Worm (Caenorhabditis elegans) whole organism, early embryonic: ENCODE data around the gene Y54E2A.10.

Source experiments
- B0310.2 ChIP-seq: sonication (generic microtip); optimal IDR thresholded peaks from 2 replicates; lab custom pipeline; 2016; ENCODE audit warnings: mild to moderate bottlenecking, missing genetic modification characterization, missing compliant biosample characterization
- F13C5.2 ChIP-seq: sonication (generic microtip); optimal IDR thresholded peaks from 2 replicates; lab custom pipeline; 2017; ENCODE audit warnings: mild to moderate bottlenecking, missing genetic modification characterization, inconsistent platforms, missing compliant biosample characterization
- aly-1 ChIP-seq: sonication (generic microtip); optimal IDR thresholded peaks from 2 replicates; lab custom pipeline; 2016; ENCODE audit warnings: missing genetic modification characterization, missing compliant biosample characterization
- ama-1 ChIP-seq: fragments of 150-350 bp; optimal IDR thresholded peaks from 2 replicates; lab custom pipeline; 2014
- ceh-13 ChIP-seq: fragments of 200-800 bp; sonication (Bioruptor generic); optimal IDR thresholded peaks from 2 replicates; lab custom pipeline; 2018; ENCODE audit warnings: mild to moderate bottlenecking, missing genetic modification characterization, missing compliant biosample characterization
- ceh-36 ChIP-seq: sonication (generic microtip); optimal IDR thresholded peaks from 2 replicates; lab custom pipeline; 2016; ENCODE audit warnings: missing genetic modification characterization, inconsistent platforms, missing compliant biosample characterization
- ets-7 ChIP-seq: sonication (generic microtip); optimal IDR thresholded peaks from 2 replicates; lab custom pipeline; 2016; ENCODE audit warnings: missing genotype, missing genetic modification characterization, missing compliant biosample characterization
- flt-1 ChIP-seq: fragments of 200-800 bp; sonication (Bioruptor generic); IDR thresholded peaks from 2 replicates; pipeline ENCODE4 v1.3.6; 2022; ENCODE audit warnings: missing genetic modification characterization, missing compliant biosample characterization
- hmbx-1 ChIP-seq: sonication (generic microtip); optimal IDR thresholded peaks from 2 replicates; lab custom pipeline; 2016; ENCODE audit warnings: mild to moderate bottlenecking, missing genetic modification characterization, missing compliant biosample characterization
- hmg-4 ChIP-seq: fragments of 200-800 bp; sonication (Bioruptor generic); optimal IDR thresholded peaks from 2 replicates; lab custom pipeline; 2018; ENCODE audit warnings: mild to moderate bottlenecking, missing genetic modification characterization, missing compliant biosample characterization
- hnd-1 ChIP-seq: sonication (generic microtip); optimal IDR thresholded peaks from 2 replicates; lab custom pipeline; 2016; ENCODE audit warnings: missing genetic modification characterization, missing compliant biosample characterization
- pes-1 ChIP-seq: fragments of 200-800 bp; sonication (Bioruptor generic); IDR thresholded peaks from 2 replicates; pipeline ENCODE4 v1.3.6; 2022; ENCODE audit warnings: missing genetic modification reagents, missing genetic modification characterization, missing compliant biosample characterization
- scrt-1 ChIP-seq: fragments of 200-800 bp; sonication (Bioruptor generic); IDR thresholded peaks from 2 replicates; pipeline ENCODE4 v1.3.6; 2022; ENCODE audit warnings: missing genetic modification characterization, missing compliant biosample characterization
- sea-1 ChIP-seq: fragments of 200-800 bp; sonication (Bioruptor generic); conservative IDR thresholded peaks from 2 replicates; pipeline ENCODE4 v1.3.6; 2022; ENCODE audit warnings: missing genetic modification characterization, missing compliant biosample characterization
- tbx-11 ChIP-seq: fragments of 200-800 bp; sonication (Bioruptor generic); IDR thresholded peaks from 2 replicates; pipeline ENCODE4 v1.3.6; 2022; ENCODE audit warnings: missing genetic modification characterization, missing compliant biosample characterization
- tbx-37 ChIP-seq: fragments of 200-800 bp; sonication (Bioruptor generic); conservative IDR thresholded peaks from 2 replicates; pipeline ENCODE4 v1.3.6; 2022; ENCODE audit warnings: missing genetic modification reagents, missing genetic modification characterization, missing compliant biosample characterization
- tra-4 ChIP-seq: sonication (generic microtip); optimal IDR thresholded peaks from 2 replicates; lab custom pipeline; 2017; ENCODE audit warnings: missing genetic modification characterization, missing compliant biosample characterization

Y54E2A.10 gene

ce11 chrII:14785906-14786305 lies 4.9 kb upstream of the Y54E2A.10 start, which contains the start of gene Y54E2A.9:
Y54E2A.9 (minus strand) TSS chrII:14786006.
- TF ChIP-seq ceh-13 (no peak), hnd-1 (tag; lab: Kevin White, UChicago) (no peak), flt-1 (GFP tag; lab: Robert Waterston, UW) (no peak), scrt-1 (GFP tag; lab: Robert Waterston, UW) (no peak), ama-1 (lab: Kevin White, UChicago) (no peak), hmbx-1 (tag; lab: Kevin White, UChicago) (no peak), ceh-36 (no peak), B0310.2 (tag; lab: Kevin White, UChicago) (no peak), tbx-11 (GFP tag; lab: Robert Waterston, UW) (no peak), aly-1 (no peak), F13C5.2 (no peak), sea-1 (no peak), pes-1 (GFP tag; lab: Robert Waterston, UW) (no peak), hmg-4 (GFP tag; lab: Kevin White, UChicago) (no peak), tbx-37 (no peak), tra-4 (tag; lab: Kevin White, UChicago) (no peak), ets-7 (tag; lab: Kevin White, UChicago) (no peak)

DNA sequence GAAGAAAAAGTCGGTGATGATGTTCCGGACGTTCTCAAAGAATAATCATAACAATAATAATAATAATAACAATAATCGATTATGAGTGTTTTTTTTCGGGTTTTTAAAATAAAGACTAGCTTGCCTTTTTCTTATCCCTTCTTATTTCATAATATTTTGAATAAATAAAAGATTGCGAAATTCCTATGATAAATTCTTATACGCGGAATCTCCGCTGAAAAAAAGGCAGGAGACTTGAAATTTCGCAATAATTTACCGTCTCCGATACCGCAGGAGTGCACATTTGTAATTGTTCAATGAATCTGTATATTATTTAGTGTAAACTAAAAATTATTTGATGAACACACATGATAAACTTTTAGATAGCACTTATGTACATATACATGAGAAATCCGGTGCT lies 1.6 kb downstream of the Y54E2A.10 start:
- TF ChIP-seq pes-1 (GFP tag; lab: Robert Waterston, UW) (no peak), hnd-1 (tag; lab: Kevin White, UChicago) (no peak), tbx-11 (GFP tag; lab: Robert Waterston, UW) (no peak), F13C5.2 (no peak), ceh-36 (no peak), flt-1 (GFP tag; lab: Robert Waterston, UW) (no peak), hmbx-1 (tag; lab: Kevin White, UChicago) (no peak), aly-1 (no peak), ama-1 (lab: Kevin White, UChicago) (no peak), sea-1 (no peak)

ce11 chrII:14794935-14795454 lies 4.1 kb downstream of the Y54E2A.10 start, which contains the start of gene eif-3.B:
eif-3.B (plus strand) TSS chrII:14795404.
- peak; percentile 3 for TF ChIP-seq B0310.2 (tag; lab: Kevin White, UChicago)
- peak; percentile 79 for TF ChIP-seq F13C5.2
- TF ChIP-seq pes-1 (GFP tag; lab: Robert Waterston, UW): peak; percentile 78
- TF ChIP-seq sea-1: 0 out of 2 replicates have a peak, but pooled peaks have one; percentile 34
- peak; percentile 93 for TF ChIP-seq tbx-37
- TF ChIP-seq tbx-11 (GFP tag; lab: Robert Waterston, UW): peak; percentile 52; the same call in 1 of the 2 replicates
- TF ChIP-seq hmg-4 (GFP tag; lab: Kevin White, UChicago): peak; percentile 53
- TF ChIP-seq tra-4 (tag; lab: Kevin White, UChicago): no peak
- no peak for TF ChIP-seq hmbx-1 (tag; lab: Kevin White, UChicago)
- no peak for TF ChIP-seq hnd-1 (tag; lab: Kevin White, UChicago)
- TF ChIP-seq ets-7 (tag; lab: Kevin White, UChicago): peak; percentile 30

ce11 chrII:14798047-14798522 lies 7.2 kb downstream of the Y54E2A.10 start, which contains the start of gene tbc-20:
tbc-20 (plus strand) TSS chrII:14798472.
- TF ChIP-seq tbx-37 (no peak), hnd-1 (tag; lab: Kevin White, UChicago) (no peak), tra-4 (tag; lab: Kevin White, UChicago) (no peak), scrt-1 (GFP tag; lab: Robert Waterston, UW) (no peak), tbx-11 (GFP tag; lab: Robert Waterston, UW) (no peak), sea-1 (no peak), B0310.2 (tag; lab: Kevin White, UChicago) (no peak), hmg-4 (GFP tag; lab: Kevin White, UChicago) (no peak), ama-1 (lab: Kevin White, UChicago) (no peak)

DNA sequence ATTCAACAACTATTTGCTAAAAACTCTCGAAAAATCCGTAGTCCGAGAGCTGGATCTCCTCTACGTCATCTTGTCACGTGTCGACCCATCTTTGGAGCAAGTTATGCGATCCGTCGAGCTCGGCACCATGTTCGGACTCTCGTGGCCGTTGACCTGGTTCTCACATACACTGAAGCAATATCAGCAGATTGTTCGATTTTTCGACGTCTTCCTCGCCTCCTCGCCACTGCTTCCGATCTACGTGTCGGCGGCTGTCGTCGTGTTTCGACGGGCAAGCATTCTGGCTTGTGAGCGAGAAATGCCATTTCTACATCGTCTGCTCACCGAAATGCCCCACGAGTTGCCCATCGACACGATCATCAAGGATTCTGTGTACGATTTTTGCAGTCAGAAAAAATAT lies 8.5 kb downstream of the Y54E2A.10 start:
- TF ChIP-seq hmbx-1 (tag; lab: Kevin White, UChicago) (no peak), F13C5.2 (no peak), scrt-1 (GFP tag; lab: Robert Waterston, UW) (no peak), aly-1 (no peak), ama-1 (lab: Kevin White, UChicago) (no peak), tbx-37 (no peak), tra-4 (tag; lab: Kevin White, UChicago) (no peak), ets-7 (tag; lab: Kevin White, UChicago) (no peak), ceh-36 (no peak), flt-1 (GFP tag; lab: Robert Waterston, UW) (no peak), B0310.2 (tag; lab: Kevin White, UChicago) (no peak), tbx-11 (GFP tag; lab: Robert Waterston, UW) (no peak), hmg-4 (GFP tag; lab: Kevin White, UChicago) (no peak), sea-1 (no peak), pes-1 (GFP tag; lab: Robert Waterston, UW) (no peak), ceh-13 (no peak), hnd-1 (tag; lab: Kevin White, UChicago) (no peak)

DNA sequence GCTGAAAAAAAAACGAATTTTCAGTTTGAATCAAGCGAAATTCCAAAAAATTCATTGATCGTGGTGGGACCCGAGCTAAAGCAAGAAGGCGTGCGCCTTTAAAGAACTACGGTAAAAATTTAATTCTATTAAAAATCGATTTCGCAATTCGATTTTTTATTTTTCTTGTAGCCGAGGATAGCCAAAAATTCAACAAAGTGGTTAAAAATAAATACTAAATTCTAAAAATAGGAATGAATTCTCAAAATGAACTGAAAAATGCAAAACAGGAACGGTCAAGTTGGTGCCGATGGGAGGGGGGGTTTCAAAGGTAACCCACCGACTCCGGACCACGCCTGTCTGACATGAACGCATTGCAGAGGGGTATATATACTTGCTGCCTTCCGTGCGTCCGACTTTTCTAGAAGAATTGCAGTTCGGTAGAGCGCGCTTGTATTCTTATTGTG lies 10.3 kb downstream of the Y54E2A.10 start:
- TF ChIP-seq flt-1 (GFP tag; lab: Robert Waterston, UW) (peak; percentile 54), tbx-37 (0 out of 2 replicates have a peak, but pooled peaks have one; percentile 38), hmbx-1 (tag; lab: Kevin White, UChicago) (no peak), pes-1 (GFP tag; lab: Robert Waterston, UW) (peak; percentile 75), ceh-36 (no peak), scrt-1 (GFP tag; lab: Robert Waterston, UW) (no peak), sea-1 (peak; percentile 83), ceh-13 (no peak)

ce11 chrII:14802527-14802926 lies 11.7 kb downstream of the Y54E2A.10 start:
- TF ChIP-seq tbx-11 (GFP tag; lab: Robert Waterston, UW): peak; percentile 64
- 0 out of 2 replicates have a peak, but pooled peaks have one; percentile 16 for TF ChIP-seq flt-1 (GFP tag; lab: Robert Waterston, UW)
- TF ChIP-seq pes-1 (GFP tag; lab: Robert Waterston, UW): peak; percentile 72
